Worm (Caenorhabditis elegans): Measurements from ENCODE around the gene syg-2.

Gene syg-2

DNA sequence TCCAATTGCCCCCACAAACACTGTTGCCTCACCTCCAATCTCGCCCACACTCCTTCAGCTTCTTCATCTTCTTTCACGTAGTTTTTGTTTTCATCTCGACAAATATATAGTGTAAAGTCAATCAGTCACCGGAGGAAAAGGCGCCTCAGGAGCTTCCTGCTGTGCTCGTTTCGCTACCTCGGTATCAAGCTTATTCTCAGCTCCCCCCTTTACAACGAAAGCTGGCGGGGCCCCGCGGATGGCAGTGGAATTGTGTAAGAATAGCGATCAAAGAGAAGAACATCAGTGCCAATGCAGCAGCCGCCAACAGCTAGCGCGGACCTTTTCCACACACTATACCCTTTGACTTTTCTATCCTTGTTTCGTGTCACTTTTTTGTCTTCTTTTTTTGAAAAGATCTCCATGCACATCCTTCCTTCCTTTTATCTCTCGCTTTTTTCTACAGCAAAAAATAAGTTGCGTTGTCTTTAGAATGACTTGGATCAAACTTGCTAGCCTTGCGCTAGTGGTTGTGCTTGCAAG lies 29.7 kb downstream of the syg-2 start, which contains the start of gene csq-1:
Gene csq-1, plus strand, starts transcription at position 472 of the 522 bp plus-strand sequence.
- no peak for TF ChIP-seq nhr-237 (tag; optimal IDR thresholded peaks at IDR 0.05)
- TF ChIP-seq nhr-25 (tag; optimal IDR thresholded peaks at IDR 0.05): no peak
- peak; percentile 2 for TF ChIP-seq nfya-1 (tag; optimal IDR thresholded peaks at IDR 0.05; ENCODE audit: insufficient read depth)

- TF ChIP-seq nfya-1 (tag; optimal IDR thresholded peaks at IDR 0.05; ENCODE audit: insufficient read depth) (peak; percentile 51), ama-1 (optimal IDR thresholded peaks at IDR 0.05) (no peak)
Observed at ce11 chrX:14692905-14693304, 38.1 kb downstream of the syg-2 start, which contains the start of gene sox-3. TSS of gene sox-3 (minus strand) at chrX:14693005.

ce11 chrX:14694633-14695177 lies 39.9 kb downstream of the syg-2 start:
- TF ChIP-seq snpc-4 (tag; optimal IDR thresholded peaks at IDR 0.05): no peak
- TF ChIP-seq nhr-25 (tag; optimal IDR thresholded peaks at IDR 0.05): no peak
- TF ChIP-seq fkh-10 (GFP tag; optimal IDR thresholded peaks at IDR 0.05): peak; percentile 15

ce11 chrX:14695892-14696291 lies 41.1 kb downstream of the syg-2 start:
- TF ChIP-seq egl-5 (tag; optimal IDR thresholded peaks at IDR 0.05): no peak
- TF ChIP-seq unc-62 (GFP tag; optimal IDR thresholded peaks at IDR 0.05): no peak
- no peak for TF ChIP-seq sea-2 (GFP tag; optimal IDR thresholded peaks at IDR 0.05)
- TF ChIP-seq lin-15B (tag; optimal IDR thresholded peaks at IDR 0.05): no peak
- no peak for TF ChIP-seq ama-1 (optimal IDR thresholded peaks at IDR 0.05)
- no peak for TF ChIP-seq eor-1 (tag; optimal IDR thresholded peaks at IDR 0.05)
- no peak for TF ChIP-seq elt-3 (tag; optimal IDR thresholded peaks at IDR 0.05)
- no peak for TF ChIP-seq nhr-76 (tag; optimal IDR thresholded peaks at IDR 0.05)
- TF ChIP-seq lsy-12 (tag; optimal IDR thresholded peaks at IDR 0.05): no peak
- TF ChIP-seq ceh-28 (tag; optimal IDR thresholded peaks at IDR 0.05): no peak
- TF ChIP-seq elt-2 (tag; optimal IDR thresholded peaks at IDR 0.05): no peak
- TF ChIP-seq zag-1 (tag; optimal IDR thresholded peaks at IDR 0.05): no peak
- TF ChIP-seq elt-1 (tag; optimal IDR thresholded peaks at IDR 0.05): no peak

DNA sequence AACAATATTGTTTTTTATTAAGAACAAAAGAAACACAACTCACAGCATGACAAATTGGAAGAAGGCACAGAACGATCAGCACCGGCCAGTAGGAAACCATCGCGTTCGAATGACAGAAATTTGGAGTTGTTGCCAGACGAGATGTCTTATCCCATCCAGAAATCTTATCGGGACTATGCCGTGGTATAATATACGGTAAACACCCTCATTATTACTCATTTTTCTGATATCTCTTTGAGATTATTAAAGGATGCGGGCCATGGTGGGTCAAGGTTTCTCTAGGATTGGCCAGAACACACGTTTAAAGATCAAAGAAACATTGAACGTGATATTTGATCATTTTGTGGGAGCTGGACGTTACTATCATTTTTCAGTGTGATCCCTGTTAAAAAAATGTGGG lies 45.1 kb downstream of the syg-2 start, which contains the start of gene hch-1:
Gene hch-1, minus strand, starts transcription at position 112 of the 400 bp plus-strand sequence.
- TF ChIP-seq nhr-25 (tag; optimal IDR thresholded peaks at IDR 0.05) (no peak), unc-62 (GFP tag; optimal IDR thresholded peaks at IDR 0.05) (no peak), ceh-16 (tag; optimal IDR thresholded peaks at IDR 0.05) (no peak), ztf-11 (tag; optimal IDR thresholded peaks at IDR 0.05) (no peak), ceh-82 (tag; optimal IDR thresholded peaks at IDR 0.05) (no peak), ceh-9 (tag; optimal IDR thresholded peaks at IDR 0.05) (no peak), nfya-1 (tag; optimal IDR thresholded peaks at IDR 0.05; ENCODE audit: insufficient read depth) (no peak), R02D3.7 (tag; optimal IDR thresholded peaks at IDR 0.05) (no peak), egl-5 (tag; optimal IDR thresholded peaks at IDR 0.05) (no peak), nhr-67 (tag; optimal IDR thresholded peaks at IDR 0.05) (no peak), nhr-28 (tag; optimal IDR thresholded peaks at IDR 0.05) (no peak), nhr-237 (tag; optimal IDR thresholded peaks at IDR 0.05) (no peak), eor-1 (tag; optimal IDR thresholded peaks at IDR 0.05) (no peak), fkh-2 (tag; optimal IDR thresholded peaks at IDR 0.05) (no peak), nhr-11 (tag; optimal IDR thresholded peaks at IDR 0.05) (no peak), nhr-76 (tag; optimal IDR thresholded peaks at IDR 0.05) (no peak), nhr-23 (tag; optimal IDR thresholded peaks at IDR 0.05) (no peak)

DNA sequence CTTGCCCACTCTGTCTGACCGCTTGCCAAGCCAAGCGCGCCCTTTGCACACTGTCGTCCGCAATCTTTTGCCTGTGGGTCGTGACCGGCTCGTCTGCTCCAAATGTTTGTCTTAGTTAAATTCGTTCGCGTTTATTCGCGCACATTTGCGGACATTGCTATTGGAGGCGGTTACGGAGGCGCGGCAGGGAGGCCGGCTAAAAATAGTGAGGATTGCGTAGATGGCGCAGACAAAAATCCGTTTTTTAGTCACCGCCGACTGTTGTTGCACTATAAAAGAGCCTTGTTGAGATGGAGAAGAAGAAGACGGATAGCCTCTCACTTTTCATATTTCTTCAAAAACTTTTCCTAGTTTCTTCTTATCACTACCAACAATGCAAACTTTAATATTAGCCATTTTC lies 46.7 kb downstream of the syg-2 start, which contains the start of gene F40E10.5:
Gene F40E10.5, plus strand, starts transcription at position 301 of the 400 bp plus-strand sequence.
- TF ChIP-seq jun-1 (tag; optimal IDR thresholded peaks at IDR 0.05): no peak
- no peak for TF ChIP-seq nhr-25 (tag; optimal IDR thresholded peaks at IDR 0.05)
- TF ChIP-seq nhr-28 (tag; optimal IDR thresholded peaks at IDR 0.05): no peak
- no peak for TF ChIP-seq aly-2 (tag; optimal IDR thresholded peaks at IDR 0.05)
- no peak for TF ChIP-seq pha-4 (tag; optimal IDR thresholded peaks at IDR 0.05)
- TF ChIP-seq nhr-11 (tag; optimal IDR thresholded peaks at IDR 0.05): no peak
- TF ChIP-seq mml-1 (tag; optimal IDR thresholded peaks at IDR 0.05): no peak
- TF ChIP-seq fos-1 (tag; optimal IDR thresholded peaks at IDR 0.05): no peak
- TF ChIP-seq unc-39 (tag; optimal IDR thresholded peaks at IDR 0.05): no peak
- no peak for TF ChIP-seq snpc-4 (tag; optimal IDR thresholded peaks at IDR 0.05)
- TF ChIP-seq nfya-1 (tag; optimal IDR thresholded peaks at IDR 0.05; ENCODE audit: insufficient read depth): no peak
- TF ChIP-seq nhr-76 (tag; optimal IDR thresholded peaks at IDR 0.05): no peak
